Fruit fly (Drosophila melanogaster): ENCODE results near the gene CG5888.

CG5888 gene

DNA sequence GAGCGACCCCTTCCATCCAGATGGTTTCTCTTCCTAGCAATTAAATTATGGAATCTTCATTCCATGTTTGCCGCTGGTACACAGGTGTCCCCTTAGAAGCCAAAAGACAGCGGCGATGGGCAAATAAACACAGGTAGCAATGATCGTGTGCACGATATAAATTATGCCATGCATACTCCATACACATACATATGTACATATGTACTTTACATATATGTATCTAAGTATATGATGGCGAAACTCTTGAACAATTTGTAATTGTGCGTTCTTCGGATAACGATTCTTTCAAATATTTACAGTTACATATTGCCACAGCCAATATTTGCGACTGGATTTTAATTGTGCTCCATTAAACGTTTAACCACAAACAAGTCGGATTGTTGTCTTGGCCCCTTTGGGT lies 28.2 kb upstream of the CG5888 start (continued):
- TF ChIP-seq ATbp (GFP tag; optimal IDR thresholded peaks at IDR 0.05) (peak; percentile 82), CG12744 (GFP tag; optimal IDR thresholded peaks at IDR 0.05) (no peak), Nf-YB (GFP tag; optimal IDR thresholded peaks at IDR 0.05) (peak; percentile 35), CG15696 (tag; optimal IDR thresholded peaks at IDR 0.05) (peak; percentile 63), CG8924 (tag; optimal IDR thresholded peaks at IDR 0.05) (peak; percentile 45), CG1603 (tag; optimal IDR thresholded peaks at IDR 0.05) (peak; percentile 81), MTF-1 (GFP tag; optimal IDR thresholded peaks at IDR 0.05; ENCODE audit: borderline replicate concordance) (peak; percentile 37), Poxn (GFP tag; IDR thresholded peaks at IDR 0.05) (no peak), Blimp-1 (GFP tag; optimal IDR thresholded peaks at IDR 0.05) (peak; percentile 34), CG18262 (tag; optimal IDR thresholded peaks at IDR 0.05) (peak; percentile 44), Fer3 (tag; optimal IDR thresholded peaks at IDR 0.05) (peak; percentile 0), CG3407 (GFP tag; optimal IDR thresholded peaks at IDR 0.05) (peak; percentile 52), ac (GFP tag; optimal IDR thresholded peaks at IDR 0.05) (peak; percentile 74), CG12071 (GFP tag; optimal IDR thresholded peaks at IDR 0.05) (peak; percentile 40), Taf1 (GFP tag; IDR thresholded peaks at IDR 0.05) (no peak), CG17359 (tag; optimal IDR thresholded peaks at IDR 0.05) (peak; percentile 48), Ada2b (GFP tag; IDR thresholded peaks at IDR 0.05) (no peak)

DNA sequence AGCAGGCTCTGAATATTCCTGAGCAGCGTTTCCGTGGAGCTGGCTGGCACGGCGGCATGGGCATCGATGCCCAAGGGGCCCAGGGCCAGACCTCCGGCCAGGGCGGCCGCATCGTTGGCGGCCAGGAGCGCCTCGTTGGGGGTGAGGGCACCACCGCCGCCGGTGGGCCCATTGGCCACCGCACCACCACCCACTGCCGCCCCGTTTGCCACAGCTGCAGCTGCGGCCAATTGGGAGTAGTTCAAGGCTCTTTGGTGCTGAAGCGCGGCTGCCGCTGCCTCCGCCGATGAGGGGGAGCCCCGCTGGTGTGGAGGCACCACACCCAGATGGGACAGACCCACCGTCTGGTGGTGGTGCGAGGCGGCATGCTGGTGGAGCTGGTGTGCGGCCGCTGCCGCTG lies 23.9 kb upstream of the CG5888 start:
- peak; percentile 6; the same call in 1 of the 2 replicates for TF ChIP-seq al (GFP tag; IDR thresholded peaks at IDR 0.05)
- TF ChIP-seq Stat92E (GFP tag; optimal IDR thresholded peaks at IDR 0.05) = no peak
- peak; percentile 62 for TF ChIP-seq Hr39 (optimal IDR thresholded peaks at IDR 0.05)
- no peak for TF ChIP-seq E2f1 (GFP tag; IDR thresholded peaks at IDR 0.05)
- peak; percentile 7; the same call in 1 of the 2 replicates for TF ChIP-seq sisA (GFP tag; IDR thresholded peaks at IDR 0.05)
- TF ChIP-seq CkIIα-i1 (GFP tag; IDR thresholded peaks at IDR 0.05) = no peak
- TF ChIP-seq C15 (GFP tag; IDR thresholded peaks at IDR 0.05) = no peak
- peak; percentile 27; the same call in 1 of the 2 replicates for TF ChIP-seq slbo (GFP tag; IDR thresholded peaks at IDR 0.05)

DNA sequence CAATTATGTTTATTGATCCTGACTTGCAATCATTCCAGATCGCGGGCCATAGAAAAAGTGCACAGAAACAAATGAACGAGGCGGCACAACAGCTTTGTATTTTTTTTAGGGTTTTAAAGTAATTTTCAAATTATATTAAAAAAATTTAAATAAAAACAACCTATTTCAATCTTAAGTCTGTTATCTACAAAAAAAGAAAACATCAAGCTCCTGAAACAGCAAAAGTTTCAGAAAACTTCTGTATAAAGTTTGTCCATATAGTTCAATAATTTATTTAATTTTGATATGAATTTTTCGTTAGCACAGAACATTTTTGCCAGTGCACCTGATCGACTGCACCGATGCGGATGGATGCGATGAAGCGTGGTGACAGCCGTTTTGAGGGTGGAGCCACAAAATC lies 21.5 kb upstream of the CG5888 start:
- TF ChIP-seq stc (GFP tag; IDR thresholded peaks at IDR 0.05) = no peak
- TF ChIP-seq ERR (GFP tag; optimal IDR thresholded peaks at IDR 0.05) = no peak
- TF ChIP-seq en (GFP tag; optimal IDR thresholded peaks at IDR 0.05) = no peak
- no peak for TF ChIP-seq slp2 (GFP tag; optimal IDR thresholded peaks at IDR 0.05)
- no peak for TF ChIP-seq stwl (tag; optimal IDR thresholded peaks at IDR 0.05)
- TF ChIP-seq nmo (GFP tag; optimal IDR thresholded peaks at IDR 0.05) = no peak
- peak; percentile 5 for TF ChIP-seq gem (tag; optimal IDR thresholded peaks at IDR 0.05)
- TF ChIP-seq CG12769 (tag; optimal IDR thresholded peaks at IDR 0.05) = no peak
- peak; percentile 37 for TF ChIP-seq Ets65A (GFP tag)
- no peak for TF ChIP-seq sug (tag; optimal IDR thresholded peaks at IDR 0.05)
- TF ChIP-seq sisA (GFP tag; IDR thresholded peaks at IDR 0.05) = no peak

DNA sequence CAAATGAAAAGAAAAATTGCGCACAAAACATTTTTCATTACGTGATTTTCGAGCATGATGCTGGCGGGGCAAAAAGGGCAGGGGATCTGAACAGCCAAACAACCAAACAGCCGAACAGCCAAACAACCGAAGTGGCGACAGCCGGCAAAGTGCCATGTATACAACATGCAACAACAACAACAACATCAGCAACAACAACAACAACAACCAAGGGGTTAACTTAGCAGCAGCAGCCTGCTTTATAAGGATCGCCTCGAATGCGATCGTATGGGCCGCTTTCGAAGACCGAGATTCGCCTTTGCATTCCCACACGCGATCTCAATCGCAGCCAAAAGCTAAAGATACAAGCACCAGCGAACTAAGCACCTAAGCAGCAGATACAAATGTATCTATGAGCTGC lies 15.4 kb upstream of the CG5888 start:
- TF ChIP-seq CG4360 (GFP tag; IDR thresholded peaks at IDR 0.05) = peak; percentile 91
- no peak for TF ChIP-seq CG12769 (tag; optimal IDR thresholded peaks at IDR 0.05)
- TF ChIP-seq PHDP (tag; optimal IDR thresholded peaks at IDR 0.05) = no peak
- TF ChIP-seq CG14710 (tag; optimal IDR thresholded peaks at IDR 0.05) = no peak
- no peak for TF ChIP-seq CG8944 (GFP tag; optimal IDR thresholded peaks at IDR 0.05)
- peak; percentile 15 for TF ChIP-seq Ets65A (GFP tag)
